Fruit fly (Drosophila melanogaster): ENCODE results near the gene Roc1a.
A peak's percentile ranks its signal among the peaks of the same experiment; 100 is the strongest.

Roc1a gene

DNA sequence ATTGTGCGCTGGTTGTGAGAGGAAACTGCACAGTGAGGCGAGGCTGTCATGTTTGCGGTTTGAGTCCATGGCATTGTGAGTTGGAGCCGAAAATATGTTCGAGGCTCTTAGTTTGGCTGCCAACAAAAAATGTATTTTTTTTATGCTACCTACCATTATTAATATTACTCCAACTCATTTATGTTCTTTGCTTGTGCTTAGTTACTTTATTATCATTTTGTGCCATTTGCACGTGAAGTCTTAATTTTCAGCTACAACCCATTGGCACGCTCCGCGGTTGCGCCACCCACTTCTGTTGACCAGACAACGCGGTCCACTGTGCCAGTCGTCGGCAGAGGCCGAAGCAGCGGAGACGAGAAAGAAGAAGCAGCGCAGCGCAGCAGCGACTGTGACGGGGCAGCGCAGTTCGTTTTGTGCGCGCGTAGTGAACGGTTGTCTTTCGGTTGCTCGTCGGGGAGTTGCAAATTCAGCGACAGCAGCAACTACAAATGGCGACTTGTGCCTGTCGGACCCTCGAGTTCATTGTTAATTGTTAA, 39.4 kb downstream of the Roc1a start, which contains the start of gene sdk:
Gene sdk (plus strand): TSS at position 398 of the 536 bp plus-strand sequence.
- TF ChIP-seq CG12155 (GFP tag; optimal IDR thresholded peaks at IDR 0.05), result peak; percentile 88
- no peak for TF ChIP-seq cad (GFP tag; optimal IDR thresholded peaks at IDR 0.05)
- TF ChIP-seq psq (GFP tag; optimal IDR thresholded peaks at IDR 0.05), result peak; percentile 71
- peak; percentile 87 for TF ChIP-seq pb (GFP tag; optimal IDR thresholded peaks at IDR 0.05)
- TF ChIP-seq CG8281 (tag; optimal IDR thresholded peaks at IDR 0.05), result peak; percentile 73
- peak; percentile 84 for TF ChIP-seq CG1792 (GFP tag; optimal IDR thresholded peaks at IDR 0.05)
- 0 out of 2 replicates have a peak, but pooled peaks have one; percentile 4 for TF ChIP-seq dimm (GFP tag; IDR thresholded peaks at IDR 0.05)
- TF ChIP-seq ranshi (GFP tag; IDR thresholded peaks at IDR 0.05), result peak; percentile 66; the same call in 1 of the 2 replicates
- peak; percentile 73 for TF ChIP-seq ftz-f1 (GFP tag; optimal IDR thresholded peaks at IDR 0.05)
- TF ChIP-seq Lpt (GFP tag; optimal IDR thresholded peaks at IDR 0.05), result no peak
- TF ChIP-seq sens-2 (GFP tag; IDR thresholded peaks at IDR 0.05), result peak; percentile 59
- TF ChIP-seq CG15269 (tag; optimal IDR thresholded peaks at IDR 0.05), result peak; percentile 90
- TF ChIP-seq Jarid2 (GFP tag; optimal IDR thresholded peaks at IDR 0.05), result peak; percentile 92
- peak; percentile 54 to 55 for TF ChIP-seq insv (GFP tag; optimal IDR thresholded peaks at IDR 0.05)
- TF ChIP-seq CG31388 (GFP tag; optimal IDR thresholded peaks at IDR 0.05), result peak; percentile 51
- peak; percentile 61 for TF ChIP-seq CG16813 (GFP tag; IDR thresholded peaks at IDR 0.05; ENCODE audit: partially characterized antibody)
- TF ChIP-seq CG10209 (GFP tag; optimal IDR thresholded peaks at IDR 0.05), result peak; percentile 90
- TF ChIP-seq CG18619 (GFP tag; optimal IDR thresholded peaks at IDR 0.05), result peak; percentile 94
- TF ChIP-seq CG11093 (GFP tag; IDR thresholded peaks at IDR 0.05), result peak; percentile 86
- TF ChIP-seq CG13123 (GFP tag; optimal IDR thresholded peaks at IDR 0.05), result peak; percentile 69
- peak; percentile 19 for TF ChIP-seq ash1 (GFP tag; optimal IDR thresholded peaks at IDR 0.05)
- TF ChIP-seq Awh (GFP tag; IDR thresholded peaks at IDR 0.05), result peak; percentile 86; the same call in 1 of the 2 replicates
- TF ChIP-seq trem (tag; optimal IDR thresholded peaks at IDR 0.05), result peak; percentile 87
- TF ChIP-seq gcm2 (GFP tag; optimal IDR thresholded peaks at IDR 0.05), result peak; percentile 81
- no peak for TF ChIP-seq Dref (GFP tag; IDR thresholded peaks at IDR 0.05)
- peak; percentile 96 for TF ChIP-seq chn (GFP tag; optimal IDR thresholded peaks at IDR 0.05)
- no peak for TF ChIP-seq zf30C (GFP tag; optimal IDR thresholded peaks at IDR 0.05)
- TF ChIP-seq NfI (GFP tag; optimal IDR thresholded peaks at IDR 0.05), result peak; percentile 80
- peak; percentile 93 for TF ChIP-seq Mad (GFP tag; optimal IDR thresholded peaks at IDR 0.05)
- TF ChIP-seq Dbx (GFP tag; IDR thresholded peaks at IDR 0.05), result peak; percentile 85; the same call in 2 of the 3 replicates
- peak; percentile 89 for TF ChIP-seq Dad (GFP tag; optimal IDR thresholded peaks at IDR 0.05)
- TF ChIP-seq Vsx1 (GFP tag; optimal IDR thresholded peaks at IDR 0.05), result peak; percentile 84
- peak; percentile 80 for TF ChIP-seq jing (GFP tag; optimal IDR thresholded peaks at IDR 0.05)
- TF ChIP-seq H15 (GFP tag; IDR thresholded peaks at IDR 0.05), result peak; percentile 73
- peak; percentile 58; the same call in 1 of the 3 replicates for TF ChIP-seq CG2199 (GFP tag; IDR thresholded peaks at IDR 0.05)
- peak; percentile 93 for TF ChIP-seq Sox100B (GFP tag; optimal IDR thresholded peaks at IDR 0.05)
- 0 out of 2 replicates have a peak, but pooled peaks have one; percentile 15 for TF ChIP-seq aop (GFP tag; IDR thresholded peaks at IDR 0.05)
- peak; percentile 87 for TF ChIP-seq Gug (GFP tag; IDR thresholded peaks at IDR 0.05)
- TF ChIP-seq CG31365 (tag; optimal IDR thresholded peaks at IDR 0.05), result peak; percentile 65
- TF ChIP-seq GATAe (GFP tag; conservative IDR thresholded peaks at IDR 0.05), result peak; percentile 56; the same call in 1 of the 2 replicates
- peak; percentile 88 for TF ChIP-seq Bdp1 (GFP tag; optimal IDR thresholded peaks at IDR 0.05)
- peak; percentile 59 for TF ChIP-seq inv (GFP tag; IDR thresholded peaks at IDR 0.05; ENCODE audit: partially characterized antibody)
- peak; percentile 76 for TF ChIP-seq Gsc (GFP tag; IDR thresholded peaks at IDR 0.05)
- TF ChIP-seq lmd (GFP tag; IDR thresholded peaks at IDR 0.05), result peak; percentile 90
- TF ChIP-seq CG17612 (GFP tag; IDR thresholded peaks at IDR 0.05), result peak; percentile 50; the same call in 1 of the 2 replicates
- peak; percentile 80 for TF ChIP-seq CG7357 (GFP tag; IDR thresholded peaks at IDR 0.05)
- TF ChIP-seq Xrp1 (GFP tag; IDR thresholded peaks at IDR 0.05), result peak; percentile 91
- peak; percentile 93 for TF ChIP-seq CG10543 (GFP tag; optimal IDR thresholded peaks at IDR 0.05)
- peak; percentile 16 for TF ChIP-seq pzg (GFP tag; optimal IDR thresholded peaks at IDR 0.05)
- TF ChIP-seq CG4730 (GFP tag; IDR thresholded peaks at IDR 0.05), result peak; percentile 70
- peak; percentile 91 for TF ChIP-seq cwo (GFP tag; optimal IDR thresholded peaks at IDR 0.05)
